Worm (Caenorhabditis elegans): Measurements from ENCODE around the gene wnk-1.

DNA sequence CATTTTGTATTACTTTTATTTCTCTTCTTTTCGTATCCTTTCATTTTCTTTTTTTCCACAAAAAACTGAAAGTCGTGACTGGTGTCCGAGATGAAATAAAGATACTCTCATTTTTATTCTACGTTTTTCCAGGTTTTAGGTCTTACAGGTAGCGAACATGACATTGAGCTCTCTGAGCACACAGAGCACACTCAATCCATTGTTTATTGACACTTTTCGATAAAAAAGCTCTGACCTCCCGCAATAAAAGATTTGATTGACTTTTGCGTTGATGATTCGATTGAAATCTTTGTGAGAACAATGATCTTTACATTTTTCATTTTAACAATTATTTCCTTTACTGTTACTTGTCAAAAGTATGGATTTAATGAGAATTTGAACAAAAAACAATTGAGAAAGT is 12.2 kb downstream of the wnk-1 start, which contains the start of gene C46C2.6:
- TF ChIP-seq mep-1 (tag; optimal IDR thresholded peaks at IDR 0.05), result no peak
- TF ChIP-seq nhr-12 (tag; optimal IDR thresholded peaks at IDR 0.05), result no peak
- no peak for TF ChIP-seq unc-130 (tag; optimal IDR thresholded peaks at IDR 0.05)

Data from whole organism, L1 larva.